Fruit fly (Drosophila melanogaster): ENCODE data around the gene CG1138.

- TF ChIP-seq Sin3A (optimal IDR thresholded peaks at IDR 0.05), result no peak
- TF ChIP-seq insv (optimal IDR thresholded peaks at IDR 0.05), result no peak
- TF ChIP-seq Myc (optimal IDR thresholded peaks at IDR 0.05), result no peak
- TF ChIP-seq ttk (optimal IDR thresholded peaks at IDR 0.05), result no peak
- TF ChIP-seq psq (optimal IDR thresholded peaks at IDR 0.05), result no peak
Measured at dm6 chr3R:6580484-6580883, 17.3 kb downstream of the CG1138 start, which contains the start of gene CG2336.
